Worm (Caenorhabditis elegans) whole organism, mixed stage, embryonic: Measurements from ENCODE around the gene arrd-14.
A peak's percentile ranks its signal among the peaks of the same experiment; 100 is the strongest.

Source experiments
- bed-3 ChIP-seq: fragments of 200-800 bp; sonication (Bioruptor generic); optimal IDR thresholded peaks from 3 replicates; lab custom pipeline; 2018; ENCODE audit warnings: mild to moderate bottlenecking, missing genetic modification characterization, moderate library complexity, missing compliant biosample characterization
- blmp-1 ChIP-seq: fragments of 150-350 bp; optimal IDR thresholded peaks from 2 replicates; lab custom pipeline; 2014; ENCODE audit warnings: missing biosample characterization, missing genetic modification characterization
- ceh-39 ChIP-seq: fragments of 150-350 bp; optimal IDR thresholded peaks from 2 replicates; lab custom pipeline; 2014; ENCODE audit warnings: missing biosample characterization, missing genetic modification characterization
- ceh-43 ChIP-seq: fragments of 200-800 bp; sonication (Bioruptor generic); optimal IDR thresholded peaks from 2 replicates; lab custom pipeline; 2018; ENCODE audit warnings: mild to moderate bottlenecking, missing genetic modification characterization, moderate library complexity, missing compliant biosample characterization
- ceh-83 ChIP-seq: fragments of 200-800 bp; sonication (Bioruptor generic); optimal IDR thresholded peaks from 2 replicates; lab custom pipeline; 2018; ENCODE audit warnings: mild to moderate bottlenecking, missing genetic modification characterization, missing compliant biosample characterization
- cnd-1 ChIP-seq: fragments of 200-800 bp; sonication (Bioruptor generic); optimal IDR thresholded peaks from 2 replicates; lab custom pipeline; 2018; ENCODE audit warnings: mild to moderate bottlenecking, missing genetic modification characterization, missing compliant biosample characterization
- drap-1 ChIP-seq: fragments of 200-800 bp; sonication (Bioruptor generic); optimal IDR thresholded peaks from 3 replicates; lab custom pipeline; 2018; ENCODE audit warnings: mild to moderate bottlenecking, missing genetic modification characterization, missing compliant biosample characterization
- elt-1 ChIP-seq: sonication (generic microtip); optimal IDR thresholded peaks from 2 replicates; lab custom pipeline; 2017; ENCODE audit warnings: missing genetic modification characterization, mild to moderate bottlenecking, missing compliant biosample characterization, antibody characterized with exemption, moderate library complexity, borderline replicate concordance; ENCODE audit not compliant: insufficient read depth
- flh-1 ChIP-seq: fragments of 200-800 bp; sonication (Bioruptor generic); optimal IDR thresholded peaks from 2 replicates; lab custom pipeline; 2018; ENCODE audit warnings: mild to moderate bottlenecking, missing genetic modification characterization, moderate library complexity, missing compliant biosample characterization
- ham-2 ChIP-seq: fragments of 200-800 bp; sonication (Bioruptor generic); optimal IDR thresholded peaks from 2 replicates; lab custom pipeline; 2018; ENCODE audit warnings: mild to moderate bottlenecking, missing genetic modification characterization, missing compliant biosample characterization
- hlh-1 ChIP-seq: fragments of 150-350 bp; optimal IDR thresholded peaks from 2 replicates; lab custom pipeline; 2014; ENCODE audit warnings: missing biosample characterization, missing genetic modification reagents, missing genetic modification characterization
- lin-13 ChIP-seq: fragments of 150-350 bp; optimal IDR thresholded peaks from 2 replicates; lab custom pipeline; 2014; ENCODE audit warnings: missing biosample characterization, missing genetic modification characterization
- lin-32 ChIP-seq: fragments of 200-800 bp; sonication (Bioruptor generic); optimal IDR thresholded peaks from 2 replicates; lab custom pipeline; 2018; ENCODE audit warnings: mild to moderate bottlenecking, missing genetic modification characterization, missing compliant biosample characterization
- lsy-2 ChIP-seq: fragments of 150-350 bp; optimal IDR thresholded peaks from 2 replicates; lab custom pipeline; 2014; ENCODE audit warnings: missing biosample characterization, missing genetic modification characterization
- mep-1 ChIP-seq: fragments of 150-350 bp; optimal IDR thresholded peaks from 2 replicates; lab custom pipeline; 2017; ENCODE audit warnings: missing biosample characterization, missing genetic modification reagents, missing genetic modification characterization, inconsistent platforms
- mls-2 ChIP-seq: sonication (generic microtip); optimal IDR thresholded peaks from 2 replicates; lab custom pipeline; 2016; ENCODE audit warnings: mild to moderate bottlenecking, missing genetic modification characterization, moderate library complexity, missing compliant biosample characterization
- nhr-12 ChIP-seq: fragments of 150-350 bp; optimal IDR thresholded peaks from 2 replicates; lab custom pipeline; 2014; ENCODE audit warnings: missing biosample characterization, missing genetic modification characterization
- nhr-2 ChIP-seq: fragments of 150-350 bp; optimal IDR thresholded peaks from 2 replicates; lab custom pipeline; 2014; ENCODE audit warnings: missing biosample characterization, missing genetic modification characterization
- nhr-237 ChIP-seq: fragments of 150-350 bp; optimal IDR thresholded peaks from 2 replicates; lab custom pipeline; 2014; ENCODE audit warnings: missing biosample characterization, missing genetic modification characterization
- nhr-28 ChIP-seq: fragments of 150-350 bp; optimal IDR thresholded peaks from 2 replicates; lab custom pipeline; 2014; ENCODE audit warnings: missing biosample characterization, missing genetic modification characterization
- nhr-76 ChIP-seq: sonication (generic microtip); optimal IDR thresholded peaks from 2 replicates; lab custom pipeline; 2017; ENCODE audit warnings: missing biosample characterization, missing genetic modification characterization
- pha-4 ChIP-seq: fragments of 150-350 bp; optimal IDR thresholded peaks from 2 replicates; lab custom pipeline; 2018; ENCODE audit warnings: missing biosample characterization, missing genetic modification reagents, missing genetic modification characterization
- sem-2 ChIP-seq: fragments of 200-800 bp; sonication (Bioruptor generic); optimal IDR thresholded peaks from 2 replicates; lab custom pipeline; 2018; ENCODE audit warnings: mild to moderate bottlenecking, missing genetic modification characterization, missing compliant biosample characterization
- snpc-4 ChIP-seq: fragments of 150-350 bp; optimal IDR thresholded peaks from 2 replicates; lab custom pipeline; 2014; ENCODE audit warnings: missing biosample characterization, missing genetic modification characterization
- sptf-1 ChIP-seq: sonication (generic microtip); optimal IDR thresholded peaks from 2 replicates; lab custom pipeline; 2017; ENCODE audit warnings: mild to moderate bottlenecking, missing genetic modification characterization, moderate library complexity, missing compliant biosample characterization
- unc-120 ChIP-seq: sonication (generic microtip); optimal IDR thresholded peaks from 2 replicates; lab custom pipeline; 2017; ENCODE audit warnings: missing genetic modification characterization, missing compliant biosample characterization; ENCODE audit not compliant: poor library complexity, severe bottlenecking
- unc-39 ChIP-seq: fragments of 150-350 bp; optimal IDR thresholded peaks from 2 replicates; lab custom pipeline; 2014; ENCODE audit warnings: missing biosample characterization, missing genetic modification characterization
- unc-62 ChIP-seq: fragments of 150-350 bp; optimal IDR thresholded peaks from 2 replicates; lab custom pipeline; 2014; ENCODE audit warnings: missing biosample characterization, missing genetic modification reagents, missing genetic modification characterization
- zip-8 ChIP-seq: fragments of 150-350 bp; optimal IDR thresholded peaks from 2 replicates; lab custom pipeline; 2014; ENCODE audit warnings: missing biosample characterization, missing genetic modification characterization
- ztf-11 ChIP-seq: fragments of 150-350 bp; optimal IDR thresholded peaks from 2 replicates; lab custom pipeline; 2014; ENCODE audit warnings: missing biosample characterization, missing genetic modification characterization

The arrd-14 gene

DNA sequence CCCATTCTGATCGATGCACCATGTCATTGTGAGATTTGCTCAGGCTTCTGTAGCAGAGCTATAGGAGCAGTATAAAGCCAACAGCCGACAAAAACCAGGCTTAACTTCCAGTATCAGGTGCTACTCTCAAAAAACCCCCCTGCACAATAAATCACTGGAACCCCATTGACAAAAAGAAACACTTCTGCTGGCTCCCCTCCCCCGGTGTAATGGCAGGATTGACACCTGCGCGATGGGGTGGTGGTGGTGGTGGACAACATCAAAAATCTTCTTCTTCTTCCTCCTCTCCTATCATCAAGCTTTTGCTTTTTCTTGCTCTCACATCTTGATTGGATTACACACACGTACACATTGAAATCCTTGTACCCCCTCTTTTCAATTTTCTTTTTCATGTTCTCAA is 37.6 kb downstream of the arrd-14 start:
- TF ChIP-seq hlh-1 (tag; lab: Kevin White, UChicago): peak; percentile 56
- TF ChIP-seq nhr-2: no peak
- no peak for TF ChIP-seq pha-4

DNA sequence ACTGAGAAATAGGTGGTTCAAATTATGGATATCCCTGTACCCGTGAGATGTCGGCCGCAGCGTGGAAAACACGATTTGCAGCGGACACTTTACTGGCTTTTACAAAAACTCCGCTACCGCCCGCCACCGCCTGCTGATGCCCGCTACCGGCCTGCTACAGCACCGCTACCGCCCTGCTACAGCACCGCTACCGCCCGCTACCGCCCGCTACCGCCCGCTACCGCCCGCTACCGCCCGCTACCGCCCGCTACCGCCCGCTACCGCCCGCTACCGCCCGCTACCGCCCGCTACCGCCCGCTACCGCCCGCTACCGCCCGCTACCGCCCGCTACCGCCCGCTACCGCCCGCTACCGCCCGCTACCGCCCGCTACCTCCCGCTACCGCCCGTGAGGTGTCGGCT is 38.6 kb downstream of the arrd-14 start:
- TF ChIP-seq mls-2 (tag; lab: Kevin White, UChicago): peak; percentile 31
- TF ChIP-seq sptf-1 (tag; lab: Kevin White, UChicago): peak; percentile 25

- TF ChIP-seq nhr-76 (tag; lab: Kevin White, UChicago) (no peak), lsy-2 (tag; lab: Kevin White, UChicago) (no peak), snpc-4 (no peak), ceh-83 (GFP tag; lab: Kevin White, UChicago) (no peak), mep-1 (no peak), sem-2 (GFP tag; lab: Kevin White, UChicago) (no peak), unc-120 (tag; lab: Kevin White, UChicago) (no peak), ztf-11 (tag; lab: Kevin White, UChicago) (no peak), nhr-28 (no peak), hlh-1 (tag; lab: Kevin White, UChicago) (no peak)
Measured at ce11 chrII:13791570-13792279, 39.6 kb downstream of the arrd-14 start, which contains the start of gene ZK131.11. ZK131.11 (plus strand) TSS chrII:13792229.

DNA sequence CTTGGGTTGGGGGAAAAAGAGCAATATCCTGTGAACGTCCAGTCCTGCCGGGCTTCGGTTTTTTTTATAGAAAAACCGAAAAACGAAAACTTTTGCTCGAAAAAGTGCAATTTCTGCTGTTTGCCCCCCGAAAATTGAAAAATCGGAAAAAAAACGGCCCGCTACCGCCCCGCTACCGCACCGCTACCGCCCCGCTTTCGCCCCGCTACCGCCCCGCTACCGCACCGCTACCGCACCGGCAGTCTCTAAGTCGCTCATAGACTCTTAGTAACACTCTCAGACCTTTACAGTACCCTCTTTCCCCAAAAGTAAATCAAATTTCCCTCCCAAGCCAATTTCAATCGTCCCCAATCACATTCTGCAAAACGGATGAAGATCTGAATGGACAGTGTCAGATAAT is 43.0 kb downstream of the arrd-14 start:
- TF ChIP-seq snpc-4 (no peak), mep-1 (no peak), ceh-39 (tag; lab: Kevin White, UChicago) (no peak), drap-1 (no peak), elt-1 (tag; lab: Kevin White, UChicago) (no peak), nhr-2 (no peak), zip-8 (tag; lab: Kevin White, UChicago) (no peak), sptf-1 (tag; lab: Kevin White, UChicago) (no peak), lin-13 (tag; lab: Kevin White, UChicago) (no peak), lsy-2 (tag; lab: Kevin White, UChicago) (no peak), ztf-11 (tag; lab: Kevin White, UChicago) (no peak), ham-2 (GFP tag; lab: Kevin White, UChicago) (no peak), unc-120 (tag; lab: Kevin White, UChicago) (no peak), unc-62 (GFP tag; lab: Kevin White, UChicago) (no peak), blmp-1 (tag; lab: Kevin White, UChicago) (no peak), lin-32 (GFP tag; lab: Kevin White, UChicago) (no peak), unc-39 (tag; lab: Kevin White, UChicago) (no peak), nhr-28 (no peak), ceh-43 (GFP tag; lab: Kevin White, UChicago) (no peak)
- TF ChIP-seq, all 35 proteins: peak for 0

DNA sequence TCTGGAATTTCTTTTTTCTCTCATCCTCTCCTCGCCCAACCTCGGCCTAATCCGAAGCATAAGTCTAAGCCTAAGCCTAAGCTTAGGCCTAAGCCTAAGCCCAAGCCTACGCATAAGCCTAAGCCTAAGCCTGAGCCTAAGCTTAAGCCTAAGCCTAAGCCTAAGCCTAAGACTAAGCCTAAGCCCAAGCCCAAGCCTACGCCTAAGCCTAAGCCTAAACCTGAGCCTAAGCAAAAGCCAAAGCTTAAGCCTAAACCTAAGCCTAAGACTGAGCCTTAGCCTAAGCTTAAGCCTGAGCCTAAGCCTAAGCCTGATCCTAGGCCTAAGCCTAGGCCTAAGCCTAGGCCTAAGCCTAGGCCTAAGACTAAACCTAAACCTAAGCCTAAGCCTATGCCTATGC is 44.2 kb downstream of the arrd-14 start:
- no peak for TF ChIP-seq bed-3 (GFP tag; lab: Kevin White, UChicago)
- TF ChIP-seq pha-4: no peak
- TF ChIP-seq sem-2 (GFP tag; lab: Kevin White, UChicago): no peak
- no peak for TF ChIP-seq nhr-12 (tag; lab: Kevin White, UChicago)
- no peak for TF ChIP-seq nhr-76 (tag; lab: Kevin White, UChicago)
- no peak for TF ChIP-seq flh-1 (GFP tag; lab: Kevin White, UChicago)
- no peak for TF ChIP-seq ceh-83 (GFP tag; lab: Kevin White, UChicago)
- no peak for TF ChIP-seq cnd-1 (tag; lab: Kevin White, UChicago)
- TF ChIP-seq blmp-1 (tag; lab: Kevin White, UChicago): no peak
- no peak for TF ChIP-seq hlh-1 (tag; lab: Kevin White, UChicago)
- TF ChIP-seq ham-2 (GFP tag; lab: Kevin White, UChicago): peak; percentile 8
- TF ChIP-seq sptf-1 (tag; lab: Kevin White, UChicago): peak; percentile 39
- TF ChIP-seq nhr-237 (tag; lab: Kevin White, UChicago): no peak
- TF ChIP-seq mep-1: no peak
- no peak for TF ChIP-seq snpc-4
- TF ChIP-seq ztf-11 (tag; lab: Kevin White, UChicago): no peak
